Worm (Caenorhabditis elegans): ENCODE measurements around the gene H43I07.1.

H43I07.1 gene

ce11 chrV:4189618-4190017 lies 14.9 kb upstream of the H43I07.1 start:
- TF ChIP-seq ceh-13 (GFP tag; optimal IDR thresholded peaks at IDR 0.05) (no peak), flt-1 (GFP tag; IDR thresholded peaks at IDR 0.05) (no peak), hnd-1 (tag; optimal IDR thresholded peaks at IDR 0.05) (no peak), scrt-1 (GFP tag; IDR thresholded peaks at IDR 0.05) (no peak), tra-4 (tag; optimal IDR thresholded peaks at IDR 0.05) (no peak), ets-7 (tag; optimal IDR thresholded peaks at IDR 0.05) (no peak), B0310.2 (tag; optimal IDR thresholded peaks at IDR 0.05) (no peak), sea-1 (GFP tag; conservative IDR thresholded peaks at IDR 0.05) (no peak), F13C5.2 (tag; optimal IDR thresholded peaks at IDR 0.05) (no peak), hmbx-1 (tag; optimal IDR thresholded peaks at IDR 0.05) (no peak), tbx-37 (GFP tag; conservative IDR thresholded peaks at IDR 0.05) (no peak), hmg-4 (GFP tag; optimal IDR thresholded peaks at IDR 0.05) (no peak), tbx-11 (GFP tag; IDR thresholded peaks at IDR 0.05) (no peak), aly-1 (tag; optimal IDR thresholded peaks at IDR 0.05) (no peak), ama-1 (optimal IDR thresholded peaks at IDR 0.05) (no peak), pes-1 (GFP tag; IDR thresholded peaks at IDR 0.05) (no peak), ceh-36 (tag; optimal IDR thresholded peaks at IDR 0.05) (no peak)

ce11 chrV:4190232-4190631 lies 14.3 kb upstream of the H43I07.1 start:
- no peak for TF ChIP-seq hmbx-1 (tag; optimal IDR thresholded peaks at IDR 0.05)
- TF ChIP-seq F13C5.2 (tag; optimal IDR thresholded peaks at IDR 0.05) = no peak
- no peak for TF ChIP-seq tbx-37 (GFP tag; conservative IDR thresholded peaks at IDR 0.05)
- TF ChIP-seq hmg-4 (GFP tag; optimal IDR thresholded peaks at IDR 0.05) = no peak
- no peak for TF ChIP-seq ceh-13 (GFP tag; optimal IDR thresholded peaks at IDR 0.05)
- no peak for TF ChIP-seq tra-4 (tag; optimal IDR thresholded peaks at IDR 0.05)
- TF ChIP-seq flt-1 (GFP tag; IDR thresholded peaks at IDR 0.05) = no peak
- no peak for TF ChIP-seq ets-7 (tag; optimal IDR thresholded peaks at IDR 0.05)
- TF ChIP-seq scrt-1 (GFP tag; IDR thresholded peaks at IDR 0.05) = no peak
- no peak for TF ChIP-seq pes-1 (GFP tag; IDR thresholded peaks at IDR 0.05)
- no peak for TF ChIP-seq B0310.2 (tag; optimal IDR thresholded peaks at IDR 0.05)
- no peak for TF ChIP-seq ama-1 (optimal IDR thresholded peaks at IDR 0.05)
- TF ChIP-seq sea-1 (GFP tag; conservative IDR thresholded peaks at IDR 0.05) = no peak
- TF ChIP-seq hnd-1 (tag; optimal IDR thresholded peaks at IDR 0.05) = no peak
- TF ChIP-seq tbx-11 (GFP tag; IDR thresholded peaks at IDR 0.05) = no peak
- TF ChIP-seq ceh-36 (tag; optimal IDR thresholded peaks at IDR 0.05) = no peak
- no peak for TF ChIP-seq aly-1 (tag; optimal IDR thresholded peaks at IDR 0.05)

- no peak for TF ChIP-seq tra-4 (tag; optimal IDR thresholded peaks at IDR 0.05)
- TF ChIP-seq aly-1 (tag; optimal IDR thresholded peaks at IDR 0.05) = no peak
- TF ChIP-seq pes-1 (GFP tag; IDR thresholded peaks at IDR 0.05) = no peak
- no peak for TF ChIP-seq scrt-1 (GFP tag; IDR thresholded peaks at IDR 0.05)
- no peak for TF ChIP-seq ama-1 (optimal IDR thresholded peaks at IDR 0.05)
- no peak for TF ChIP-seq flt-1 (GFP tag; IDR thresholded peaks at IDR 0.05)
Observed at ce11 chrV:4192688-4193471, 11.6 kb upstream of the H43I07.1 start.

- TF ChIP-seq hmg-4 (GFP tag; optimal IDR thresholded peaks at IDR 0.05) = peak; percentile 79
- peak; percentile 56; the same call in 1 of the 2 replicates for TF ChIP-seq flt-1 (GFP tag; IDR thresholded peaks at IDR 0.05)
- peak; percentile 11 for TF ChIP-seq ceh-13 (GFP tag; optimal IDR thresholded peaks at IDR 0.05)
- TF ChIP-seq tbx-37 (GFP tag; conservative IDR thresholded peaks at IDR 0.05) = 0 out of 2 replicates have a peak, but pooled peaks have one; percentile 20
- TF ChIP-seq ceh-36 (tag; optimal IDR thresholded peaks at IDR 0.05) = peak; percentile 0
- peak; percentile 73 for TF ChIP-seq pes-1 (GFP tag; IDR thresholded peaks at IDR 0.05)
- TF ChIP-seq sea-1 (GFP tag; conservative IDR thresholded peaks at IDR 0.05) = no peak
- TF ChIP-seq B0310.2 (tag; optimal IDR thresholded peaks at IDR 0.05) = no peak
- TF ChIP-seq hnd-1 (tag; optimal IDR thresholded peaks at IDR 0.05) = peak; percentile 11
- no peak for TF ChIP-seq tra-4 (tag; optimal IDR thresholded peaks at IDR 0.05)
- TF ChIP-seq F13C5.2 (tag; optimal IDR thresholded peaks at IDR 0.05) = peak; percentile 65
- peak; percentile 59 for TF ChIP-seq ets-7 (tag; optimal IDR thresholded peaks at IDR 0.05)
- no peak for TF ChIP-seq aly-1 (tag; optimal IDR thresholded peaks at IDR 0.05)
Observed at ce11 chrV:4194587-4195211, 9.8 kb upstream of the H43I07.1 start, which contains the start of gene Y45G5AM.9. TSS of gene Y45G5AM.9 (minus strand) at chrV:4194637.

ce11 chrV:4195283-4195682 lies 9.2 kb upstream of the H43I07.1 start, which contains the start of gene algn-5:
TSS of gene algn-5 (plus strand) at chrV:4195577.
- TF ChIP-seq hmbx-1 (tag; optimal IDR thresholded peaks at IDR 0.05) (no peak), scrt-1 (GFP tag; IDR thresholded peaks at IDR 0.05) (no peak), tbx-11 (GFP tag; IDR thresholded peaks at IDR 0.05) (no peak), F13C5.2 (tag; optimal IDR thresholded peaks at IDR 0.05) (no peak), ceh-13 (GFP tag; optimal IDR thresholded peaks at IDR 0.05) (no peak), pes-1 (GFP tag; IDR thresholded peaks at IDR 0.05) (no peak), ceh-36 (tag; optimal IDR thresholded peaks at IDR 0.05) (no peak), sea-1 (GFP tag; conservative IDR thresholded peaks at IDR 0.05) (no peak), ets-7 (tag; optimal IDR thresholded peaks at IDR 0.05) (no peak), hnd-1 (tag; optimal IDR thresholded peaks at IDR 0.05) (no peak), hmg-4 (GFP tag; optimal IDR thresholded peaks at IDR 0.05) (no peak), aly-1 (tag; optimal IDR thresholded peaks at IDR 0.05) (no peak), tra-4 (tag; optimal IDR thresholded peaks at IDR 0.05) (no peak), flt-1 (GFP tag; IDR thresholded peaks at IDR 0.05) (no peak), B0310.2 (tag; optimal IDR thresholded peaks at IDR 0.05) (no peak), tbx-37 (GFP tag; conservative IDR thresholded peaks at IDR 0.05) (no peak), ama-1 (optimal IDR thresholded peaks at IDR 0.05) (no peak)

- no peak for TF ChIP-seq aly-1 (tag; optimal IDR thresholded peaks at IDR 0.05)
- TF ChIP-seq ceh-36 (tag; optimal IDR thresholded peaks at IDR 0.05) = no peak
- TF ChIP-seq tbx-37 (GFP tag; conservative IDR thresholded peaks at IDR 0.05) = no peak
- no peak for TF ChIP-seq B0310.2 (tag; optimal IDR thresholded peaks at IDR 0.05)
- no peak for TF ChIP-seq hmg-4 (GFP tag; optimal IDR thresholded peaks at IDR 0.05)
- TF ChIP-seq scrt-1 (GFP tag; IDR thresholded peaks at IDR 0.05) = no peak
- TF ChIP-seq flt-1 (GFP tag; IDR thresholded peaks at IDR 0.05) = no peak
- TF ChIP-seq sea-1 (GFP tag; conservative IDR thresholded peaks at IDR 0.05) = no peak
- TF ChIP-seq hnd-1 (tag; optimal IDR thresholded peaks at IDR 0.05) = no peak
- TF ChIP-seq ama-1 (optimal IDR thresholded peaks at IDR 0.05) = no peak
- TF ChIP-seq ets-7 (tag; optimal IDR thresholded peaks at IDR 0.05) = no peak
- no peak for TF ChIP-seq pes-1 (GFP tag; IDR thresholded peaks at IDR 0.05)
- no peak for TF ChIP-seq tbx-11 (GFP tag; IDR thresholded peaks at IDR 0.05)
- TF ChIP-seq hmbx-1 (tag; optimal IDR thresholded peaks at IDR 0.05) = no peak
Observed at ce11 chrV:4199185-4199584, 5.3 kb upstream of the H43I07.1 start, which contains the start of gene rpac-40. TSS of gene rpac-40 (plus strand) at chrV:4199485.
